Worm (Caenorhabditis elegans): ENCODE data around the gene sod-5.

The sod-5 gene

DNA sequence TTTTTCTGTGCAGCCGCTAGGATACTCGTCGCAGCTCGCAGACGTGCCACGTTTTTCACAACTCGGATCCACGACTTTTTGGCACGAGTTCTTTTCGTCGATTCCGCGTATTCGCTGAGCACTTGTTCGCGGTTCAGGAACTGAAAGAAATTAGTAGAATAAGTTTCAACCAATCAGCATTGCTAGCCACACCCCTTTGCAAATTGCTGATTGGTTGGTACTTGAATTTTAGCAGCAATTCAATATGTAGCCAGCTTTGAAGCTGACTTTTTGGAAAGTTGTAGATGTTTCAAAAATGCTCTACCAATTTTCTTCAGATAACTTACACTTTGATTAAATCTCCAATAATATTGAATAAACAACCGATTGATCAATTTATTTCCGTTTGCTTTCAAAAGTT lies 23.8 kb downstream of the sod-5 start:
- TF ChIP-seq nhr-76 (tag; optimal IDR thresholded peaks at IDR 0.05) (no peak), sem-2 (GFP tag; optimal IDR thresholded peaks at IDR 0.05) (no peak), cnd-1 (tag; optimal IDR thresholded peaks at IDR 0.05) (no peak), unc-39 (tag; optimal IDR thresholded peaks at IDR 0.05) (no peak), lsy-2 (tag; optimal IDR thresholded peaks at IDR 0.05) (no peak)

DNA sequence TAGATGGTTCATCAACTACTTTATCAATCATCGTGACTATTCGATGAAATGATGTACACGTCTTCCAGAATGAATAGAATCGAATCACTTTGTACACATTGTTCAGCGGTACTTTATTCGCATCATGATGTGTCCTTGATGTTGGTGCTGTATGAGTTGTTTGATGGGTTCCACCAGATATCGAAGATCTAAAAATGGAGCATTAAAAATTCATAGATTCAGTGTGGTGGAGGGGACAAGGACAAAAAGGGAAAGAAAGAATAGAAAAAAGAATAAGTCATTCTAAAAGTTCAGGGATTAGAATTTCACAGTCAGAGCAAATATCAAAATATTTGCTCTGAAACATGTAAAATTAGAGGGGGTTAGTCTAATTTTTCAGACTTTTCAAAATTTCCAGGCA lies 27.4 kb downstream of the sod-5 start:
- TF ChIP-seq snpc-4 (tag; optimal IDR thresholded peaks at IDR 0.05) (no peak), bed-3 (GFP tag; optimal IDR thresholded peaks at IDR 0.05) (no peak), nhr-28 (tag; optimal IDR thresholded peaks at IDR 0.05) (no peak), elt-3 (tag; optimal IDR thresholded peaks at IDR 0.05) (no peak), sem-2 (GFP tag; optimal IDR thresholded peaks at IDR 0.05) (no peak), pha-4 (tag; optimal IDR thresholded peaks at IDR 0.05) (no peak), nhr-237 (tag; optimal IDR thresholded peaks at IDR 0.05) (no peak), sptf-1 (tag; optimal IDR thresholded peaks at IDR 0.05) (no peak), lsy-2 (tag; optimal IDR thresholded peaks at IDR 0.05) (no peak), ceh-43 (GFP tag; optimal IDR thresholded peaks at IDR 0.05) (no peak), lin-32 (GFP tag; optimal IDR thresholded peaks at IDR 0.05) (no peak), ces-1 (GFP tag; optimal IDR thresholded peaks at IDR 0.05) (no peak), ham-2 (GFP tag; optimal IDR thresholded peaks at IDR 0.05) (no peak), nhr-76 (tag; optimal IDR thresholded peaks at IDR 0.05) (no peak), tbx-8 (GFP tag; optimal IDR thresholded peaks at IDR 0.05) (no peak), unc-62 (GFP tag; optimal IDR thresholded peaks at IDR 0.05) (no peak), unc-120 (tag; optimal IDR thresholded peaks at IDR 0.05; ENCODE audit: poor library complexity, severe bottlenecking) (no peak)

DNA sequence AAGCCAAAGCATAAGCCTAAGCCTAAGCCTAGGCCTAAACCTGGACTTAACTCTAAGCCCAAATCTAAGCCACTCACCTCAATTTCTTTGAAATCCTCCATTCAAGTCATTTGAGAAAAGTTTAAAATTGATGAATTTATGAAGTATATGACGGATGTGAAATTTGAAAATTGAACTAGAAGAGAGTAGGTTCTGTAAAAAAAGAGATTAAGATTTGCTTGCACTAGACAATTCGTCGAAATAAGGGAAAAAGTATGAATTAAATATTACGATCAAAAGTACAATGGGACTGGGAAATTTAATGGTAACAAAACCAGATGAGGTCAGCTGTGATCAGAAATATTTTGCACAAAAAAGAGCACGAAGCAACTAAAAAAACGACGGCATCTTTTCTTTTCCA lies 35.6 kb downstream of the sod-5 start, which contains the start of gene twk-2:
Gene twk-2, minus strand, starts transcription at position 101 of the 400 bp plus-strand sequence.
- TF ChIP-seq ham-2 (GFP tag; optimal IDR thresholded peaks at IDR 0.05) = no peak
- no peak for TF ChIP-seq tbx-8 (GFP tag; optimal IDR thresholded peaks at IDR 0.05)
- no peak for TF ChIP-seq ceh-43 (GFP tag; optimal IDR thresholded peaks at IDR 0.05)
- TF ChIP-seq flh-1 (GFP tag; optimal IDR thresholded peaks at IDR 0.05) = no peak
- no peak for TF ChIP-seq elt-3 (tag; optimal IDR thresholded peaks at IDR 0.05)
- no peak for TF ChIP-seq nhr-76 (tag; optimal IDR thresholded peaks at IDR 0.05)
- no peak for TF ChIP-seq ztf-11 (tag; optimal IDR thresholded peaks at IDR 0.05)
- TF ChIP-seq lin-32 (GFP tag; optimal IDR thresholded peaks at IDR 0.05) = no peak
- TF ChIP-seq lin-13 (tag; optimal IDR thresholded peaks at IDR 0.05) = no peak
- TF ChIP-seq nhr-28 (tag; optimal IDR thresholded peaks at IDR 0.05) = no peak
- no peak for TF ChIP-seq bed-3 (GFP tag; optimal IDR thresholded peaks at IDR 0.05)
- no peak for TF ChIP-seq hlh-1 (tag; optimal IDR thresholded peaks at IDR 0.05)
- no peak for TF ChIP-seq unc-120 (tag; optimal IDR thresholded peaks at IDR 0.05; ENCODE audit: poor library complexity, severe bottlenecking)
- TF ChIP-seq lsy-2 (tag; optimal IDR thresholded peaks at IDR 0.05) = no peak
- no peak for TF ChIP-seq pha-4 (tag; optimal IDR thresholded peaks at IDR 0.05)
- no peak for TF ChIP-seq snpc-4 (tag; optimal IDR thresholded peaks at IDR 0.05)

DNA sequence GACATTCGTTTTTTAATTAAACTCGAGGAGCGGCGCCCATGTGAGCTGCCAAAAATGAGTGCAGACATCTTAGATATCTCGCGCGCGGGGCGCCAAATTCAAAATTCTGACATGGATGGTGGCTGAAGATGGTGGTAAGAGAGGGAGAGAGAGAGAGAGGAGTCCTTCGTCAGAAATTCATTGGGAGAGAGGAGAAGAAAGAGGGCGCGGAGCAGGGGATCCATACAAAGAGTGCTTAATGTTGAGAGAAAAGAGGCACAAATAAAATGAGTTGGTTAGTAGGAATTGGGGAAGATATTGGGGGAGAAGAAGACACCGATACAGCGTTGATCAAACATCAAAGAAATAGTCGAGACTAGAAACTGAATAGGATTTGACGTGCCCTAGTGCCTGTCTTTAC lies 36.0 kb downstream of the sod-5 start:
- no peak for TF ChIP-seq cnd-1 (tag; optimal IDR thresholded peaks at IDR 0.05)
- TF ChIP-seq ces-1 (GFP tag; optimal IDR thresholded peaks at IDR 0.05) = peak; percentile 55

ce11 chrII:4454823-4455222 lies 37.4 kb downstream of the sod-5 start:
- TF ChIP-seq nhr-28 (tag; optimal IDR thresholded peaks at IDR 0.05) (no peak), sptf-1 (tag; optimal IDR thresholded peaks at IDR 0.05) (no peak), elt-1 (tag; optimal IDR thresholded peaks at IDR 0.05; ENCODE audit: borderline replicate concordance, insufficient read depth) (no peak), snpc-4 (tag; optimal IDR thresholded peaks at IDR 0.05) (no peak), mab-5 (tag; optimal IDR thresholded peaks at IDR 0.05) (no peak), hlh-1 (tag; optimal IDR thresholded peaks at IDR 0.05) (no peak), nhr-2 (tag; optimal IDR thresholded peaks at IDR 0.05) (no peak), drap-1 (GFP tag; optimal IDR thresholded peaks at IDR 0.05) (no peak)

- TF ChIP-seq lin-13 (tag; optimal IDR thresholded peaks at IDR 0.05) = no peak
- TF ChIP-seq ces-1 (GFP tag; optimal IDR thresholded peaks at IDR 0.05) = peak; percentile 45
Measured at ce11 chrII:4456024-4456423, 38.6 kb downstream of the sod-5 start.

ce11 chrII:4460297-4460696 lies 42.9 kb downstream of the sod-5 start:
- TF ChIP-seq tbx-8 (GFP tag; optimal IDR thresholded peaks at IDR 0.05) (no peak), nhr-237 (tag; optimal IDR thresholded peaks at IDR 0.05) (no peak), zip-8 (tag; optimal IDR thresholded peaks at IDR 0.05) (no peak), ztf-11 (tag; optimal IDR thresholded peaks at IDR 0.05) (no peak), sptf-1 (tag; optimal IDR thresholded peaks at IDR 0.05) (no peak), sem-2 (GFP tag; optimal IDR thresholded peaks at IDR 0.05) (no peak), lsy-2 (tag; optimal IDR thresholded peaks at IDR 0.05) (no peak), unc-62 (GFP tag; optimal IDR thresholded peaks at IDR 0.05) (no peak), snpc-4 (tag; optimal IDR thresholded peaks at IDR 0.05) (no peak), blmp-1 (tag; optimal IDR thresholded peaks at IDR 0.05) (no peak), ceh-39 (tag; optimal IDR thresholded peaks at IDR 0.05) (no peak), ceh-83 (GFP tag; optimal IDR thresholded peaks at IDR 0.05) (no peak), drap-1 (GFP tag; optimal IDR thresholded peaks at IDR 0.05) (no peak), nhr-2 (tag; optimal IDR thresholded peaks at IDR 0.05) (no peak), M03D4.4 (tag; optimal IDR thresholded peaks at IDR 0.05) (no peak), nhr-28 (tag; optimal IDR thresholded peaks at IDR 0.05) (no peak), elt-1 (tag; optimal IDR thresholded peaks at IDR 0.05; ENCODE audit: borderline replicate concordance, insufficient read depth) (no peak), nhr-12 (tag; optimal IDR thresholded peaks at IDR 0.05) (no peak), unc-120 (tag; optimal IDR thresholded peaks at IDR 0.05; ENCODE audit: poor library complexity, severe bottlenecking) (no peak), flh-1 (GFP tag; optimal IDR thresholded peaks at IDR 0.05) (no peak)
